Fruit fly (Drosophila melanogaster) whole organism, embryonic: ENCODE data around the gene bol.

Source experiments
- ATbp ChIP-seq: fragments of 200-800 bp; sonication (Bioruptor generic); optimal IDR thresholded peaks from 2 replicates; lab custom pipeline; 2017; ENCODE audit warnings: missing biosample characterization, mild to moderate bottlenecking, missing genetic modification characterization, missing genetic modification reagents
- Aef1 ChIP-seq: fragments of 200-800 bp; sonication (Bioruptor generic); IDR thresholded peaks from 3 replicates; pipeline ENCODE4 v1.3.6; 2022; ENCODE audit warnings: missing biosample characterization, missing genetic modification characterization
- C15 ChIP-seq: fragments of 200-800 bp; sonication (Bioruptor generic); IDR thresholded peaks from 3 replicates; pipeline ENCODE4 v1.3.6; 2022; ENCODE audit warnings: missing biosample characterization, missing genetic modification characterization
- CG10147 ChIP-seq: fragments of 200-800 bp; sonication (Bioruptor generic); optimal IDR thresholded peaks from 2 replicates; lab custom pipeline; 2019; ENCODE audit warnings: missing biosample characterization, mild to moderate bottlenecking, missing genetic modification characterization, moderate library complexity
- CG10274 ChIP-seq: fragments of 200-800 bp; sonication (Bioruptor generic); optimal IDR thresholded peaks from 3 replicates; lab custom pipeline; 2017; ENCODE audit warnings: missing biosample characterization, mild to moderate bottlenecking, missing genetic modification characterization
- CG1233 ChIP-seq: fragments of 200-800 bp; sonication (Bioruptor generic); optimal IDR thresholded peaks from 4 replicates; lab custom pipeline; 2018; ENCODE audit warnings: missing biosample characterization, mild to moderate bottlenecking, missing genetic modification characterization
- CG16779 ChIP-seq: fragments of 200-800 bp; sonication (Bioruptor generic); IDR thresholded peaks from 2 replicates; pipeline ENCODE4 v1.3.6; 2022; ENCODE audit warnings: missing biosample characterization, missing genetic modification characterization
- CG17802 ChIP-seq: fragments of 200-800 bp; sonication (Bioruptor generic); optimal IDR thresholded peaks from 2 replicates; lab custom pipeline; 2018; ENCODE audit warnings: missing biosample characterization, mild to moderate bottlenecking, missing genetic modification characterization, moderate library complexity
- CG17829 ChIP-seq: fragments of 200-800 bp; optimal IDR thresholded peaks from 2 replicates; lab custom pipeline; 2019; ENCODE audit warnings: missing biosample characterization, mild to moderate bottlenecking, missing genetic modification characterization, moderate library complexity
- CG2129 ChIP-seq: fragments of 200-800 bp; sonication (Bioruptor generic); IDR thresholded peaks from 2 replicates; pipeline ENCODE4 v1.3.6; 2022; ENCODE audit warnings: missing biosample characterization, missing genetic modification characterization; ENCODE audit not compliant: partially characterized antibody
- CG32772 ChIP-seq: fragments of 200-800 bp; sonication (Bioruptor generic); IDR thresholded peaks from 2 replicates; pipeline ENCODE4 v1.3.6; 2022; ENCODE audit warnings: missing biosample characterization, missing genetic modification characterization
- CG34376 ChIP-seq: fragments of 200-800 bp; sonication (Bioruptor generic); optimal IDR thresholded peaks from 2 replicates; lab custom pipeline; 2018; ENCODE audit warnings: missing biosample characterization, mild to moderate bottlenecking, missing genetic modification characterization
- CG3838 ChIP-seq: fragments of 200-800 bp; sonication (Bioruptor generic); optimal IDR thresholded peaks from 3 replicates; lab custom pipeline; 2016; ENCODE audit warnings: missing biosample characterization, missing genetic modification characterization
- CG42726 ChIP-seq: fragments of 200-800 bp; sonication (Bioruptor generic); IDR thresholded peaks from 2 replicates; pipeline ENCODE4 v1.3.6; 2022; ENCODE audit warnings: missing biosample characterization, missing genetic modification characterization; ENCODE audit not compliant: partially characterized antibody
- CG4707 ChIP-seq: fragments of 200-800 bp; sonication (Bioruptor generic); optimal IDR thresholded peaks from 2 replicates; lab custom pipeline; 2018; ENCODE audit warnings: missing biosample characterization, mild to moderate bottlenecking, missing genetic modification characterization, moderate library complexity
- CG6254 ChIP-seq: fragments of 200-800 bp; sonication (Bioruptor generic); optimal IDR thresholded peaks from 3 replicates; lab custom pipeline; 2017; ENCODE audit warnings: mild to moderate bottlenecking, missing biosample characterization, missing genetic modification reagents, missing genetic modification characterization
- CG6765 ChIP-seq: fragments of 200-800 bp; sonication (Bioruptor generic); optimal IDR thresholded peaks from 3 replicates; lab custom pipeline; 2017; ENCODE audit warnings: missing biosample characterization, mild to moderate bottlenecking, missing genetic modification characterization
- CG9215 ChIP-seq: fragments of 200-800 bp; sonication (Bioruptor generic); IDR thresholded peaks from 2 replicates; pipeline ENCODE4 v1.3.6; 2022; ENCODE audit warnings: missing biosample characterization, missing genetic modification characterization
- CkIIα-i1 ChIP-seq: fragments of 200-800 bp; sonication (Bioruptor generic); IDR thresholded peaks from 2 replicates; pipeline ENCODE4 v1.3.6; 2022; ENCODE audit warnings: missing biosample characterization, missing genetic modification characterization
- Hsf ChIP-seq: fragments of 200-800 bp; sonication (Bioruptor generic); optimal IDR thresholded peaks from 3 replicates; lab custom pipeline; 2016; ENCODE audit warnings: missing biosample characterization, missing genetic modification characterization
- Opbp ChIP-seq: fragments of 200-800 bp; sonication (Bioruptor generic); IDR thresholded peaks from 3 replicates; pipeline ENCODE4 v1.3.6; 2022; ENCODE audit warnings: missing biosample characterization, missing genetic modification characterization; ENCODE audit not compliant: partially characterized antibody
- PHDP ChIP-seq: fragments of 200-800 bp; sonication (Bioruptor generic); optimal IDR thresholded peaks from 3 replicates; lab custom pipeline; 2018; ENCODE audit warnings: missing biosample characterization, mild to moderate bottlenecking, missing genetic modification characterization, moderate library complexity
- Side ChIP-seq: fragments of 200-800 bp; sonication (Bioruptor generic); optimal IDR thresholded peaks from 2 replicates; lab custom pipeline; 2016; ENCODE audit warnings: missing biosample characterization, missing genetic modification characterization
- aop ChIP-seq: fragments of 200-800 bp; sonication (Bioruptor generic); IDR thresholded peaks from 2 replicates; pipeline ENCODE4 v1.3.6; 2022; ENCODE audit warnings: missing biosample characterization, missing genetic modification characterization
- btn ChIP-seq: fragments of 200-800 bp; sonication (Bioruptor generic); optimal IDR thresholded peaks from 2 replicates; lab custom pipeline; 2016; ENCODE audit warnings: missing biosample characterization, missing genetic modification characterization
- cad ChIP-seq: fragments of >200 bp; optimal IDR thresholded peaks from 2 replicates; lab custom pipeline; 2017; ENCODE audit warnings: missing biosample characterization, missing genetic modification characterization
- cato ChIP-seq: fragments of 200-800 bp; sonication (Bioruptor generic); optimal IDR thresholded peaks from 2 replicates; lab custom pipeline; 2016; ENCODE audit warnings: missing biosample characterization, missing genetic modification characterization, borderline replicate concordance
- corto ChIP-seq: fragments of 200-800 bp; sonication (Bioruptor generic); optimal IDR thresholded peaks from 2 replicates; lab custom pipeline; 2016; ENCODE audit warnings: missing biosample characterization, mild to moderate bottlenecking, missing genetic modification characterization, moderate library complexity
- cwo ChIP-seq: fragments of 200-800 bp; sonication (Bioruptor generic); optimal IDR thresholded peaks from 3 replicates; lab custom pipeline; 2017; ENCODE audit warnings: missing biosample characterization, missing genetic modification characterization, mild to moderate bottlenecking, moderate library complexity, missing genetic modification reagents
- ems ChIP-seq: fragments of 200-800 bp; sonication (Bioruptor generic); optimal IDR thresholded peaks from 3 replicates; lab custom pipeline; 2016; ENCODE audit warnings: missing biosample characterization, missing genetic modification characterization
- gcm ChIP-seq: fragments of 200-800 bp; sonication (Bioruptor generic); optimal IDR thresholded peaks from 2 replicates; lab custom pipeline; 2019; ENCODE audit warnings: missing biosample characterization, mild to moderate bottlenecking, missing genetic modification characterization, moderate library complexity
- gem ChIP-seq: fragments of 200-800 bp; sonication (Bioruptor generic); optimal IDR thresholded peaks from 2 replicates; lab custom pipeline; 2019; ENCODE audit warnings: missing biosample characterization, mild to moderate bottlenecking, missing genetic modification characterization, moderate library complexity
- hb ChIP-seq: fragments of 200-800 bp; sonication (Bioruptor generic); IDR thresholded peaks from 3 replicates; pipeline ENCODE4 v1.3.6; 2022; ENCODE audit warnings: missing biosample characterization, missing genetic modification characterization; ENCODE audit not compliant: partially characterized antibody
- klu ChIP-seq: fragments of 200-800 bp; sonication (Bioruptor generic); IDR thresholded peaks from 2 replicates; pipeline ENCODE4 v1.3.6; 2022; ENCODE audit warnings: missing biosample characterization, missing genetic modification characterization
- kni ChIP-seq: fragments of 200-800 bp; sonication (Bioruptor generic); optimal IDR thresholded peaks from 3 replicates; lab custom pipeline; 2017; ENCODE audit warnings: mild to moderate bottlenecking, missing biosample characterization, missing genetic modification reagents, missing genetic modification characterization
- lov ChIP-seq, 2 experiments: fragments of 200-800 bp in 1 of 2; fragments of >200 bp in 1 of 2; sonication (Bioruptor generic) in 1 of 2; IDR thresholded peaks in 1 of 2; optimal IDR thresholded peaks in 1 of 2; 2 replicates in 1 of 2; 3 replicates in 1 of 2; pipeline versions ENCODE4 v1.3.6 to Lab custom; 2017 to 2022; ENCODE audit warnings: missing biosample characterization in 1 of 2, missing genetic modification characterization in 1 of 2
- pfk ChIP-seq: fragments of 200-800 bp; sonication (Bioruptor generic); optimal IDR thresholded peaks from 2 replicates; lab custom pipeline; 2018; ENCODE audit warnings: missing biosample characterization, mild to moderate bottlenecking, missing genetic modification characterization, moderate library complexity
- pita ChIP-seq: fragments of 200-800 bp; sonication (Bioruptor generic); optimal IDR thresholded peaks from 2 replicates; lab custom pipeline; 2017; ENCODE audit warnings: missing biosample characterization, mild to moderate bottlenecking, missing genetic modification characterization
- pros ChIP-seq: fragments of 200-800 bp; sonication (Bioruptor generic); optimal IDR thresholded peaks from 3 replicates; lab custom pipeline; 2019; ENCODE audit warnings: missing biosample characterization, mild to moderate bottlenecking, missing genetic modification characterization, moderate library complexity
- sima ChIP-seq: fragments of 200-800 bp; sonication (Bioruptor generic); optimal IDR thresholded peaks from 2 replicates; lab custom pipeline; 2016; ENCODE audit warnings: missing biosample characterization, missing genetic modification characterization
- so ChIP-seq: fragments of 200-800 bp; sonication (Bioruptor generic); IDR thresholded peaks from 3 replicates; pipeline ENCODE4 v1.3.6; 2022; ENCODE audit warnings: missing biosample characterization, missing genetic modification characterization
- ssp ChIP-seq: fragments of 200-800 bp; sonication (Bioruptor generic); IDR thresholded peaks from 2 replicates; pipeline ENCODE4 v1.3.6; 2022; ENCODE audit warnings: missing biosample characterization, missing genetic modification characterization
- trem ChIP-seq: fragments of 200-800 bp; optimal IDR thresholded peaks from 3 replicates; lab custom pipeline; 2019; ENCODE audit warnings: missing biosample characterization, mild to moderate bottlenecking, missing genetic modification characterization, moderate library complexity
- twi ChIP-seq: fragments of 200-800 bp; optimal IDR thresholded peaks from 2 replicates; lab custom pipeline; 2019; ENCODE audit warnings: missing biosample characterization, mild to moderate bottlenecking, missing genetic modification characterization, moderate library complexity
- vnd ChIP-seq: fragments of 200-800 bp; sonication (Bioruptor generic); IDR thresholded peaks from 3 replicates; pipeline ENCODE4 v1.3.6; 2022; ENCODE audit warnings: missing biosample characterization, missing genetic modification characterization; ENCODE audit not compliant: partially characterized antibody
- yki ChIP-seq: fragments of >200 bp; optimal IDR thresholded peaks from 3 replicates; lab custom pipeline; 2018
- zen2 ChIP-seq: fragments of 200-800 bp; sonication (Bioruptor generic); IDR thresholded peaks from 3 replicates; pipeline ENCODE4 v1.3.6; 2022; ENCODE audit warnings: missing biosample characterization, missing genetic modification characterization; ENCODE audit not compliant: partially characterized antibody
- zfh1 ChIP-seq: fragments of 200-800 bp; sonication (Bioruptor generic); IDR thresholded peaks from 3 replicates; pipeline ENCODE4 v1.3.6; 2022; ENCODE audit warnings: missing biosample characterization, missing genetic modification characterization

Gene bol

dm6 chr3L:9057429-9058088 is 76.6 kb downstream of the bol start (continued):
- no peak for TF ChIP-seq lov (optimal IDR thresholded peaks at IDR 0.05; lab: Kevin White, UChicago)
- TF ChIP-seq lov (GFP tag; IDR thresholded peaks at IDR 0.05; lab: Robert Waterston, UW), result peak; percentile 53; the same call in 1 of the 3 replicates
- no peak for TF ChIP-seq btn (GFP tag; lab: Kevin White, UChicago)
- peak; percentile 86 for TF ChIP-seq zfh1
- TF ChIP-seq klu (GFP tag; lab: Robert Waterston, UW), result peak; percentile 84
- no peak for TF ChIP-seq vnd (GFP tag; lab: Robert Waterston, UW)
- no peak for TF ChIP-seq Opbp
- peak; percentile 91 for TF ChIP-seq ATbp (GFP tag; lab: Kevin White, UChicago)
- TF ChIP-seq cwo, result peak; percentile 90
- TF ChIP-seq CG9215 (GFP tag; lab: Robert Waterston, UW), result peak; percentile 89
- no peak for TF ChIP-seq zen2 (GFP tag; lab: Robert Waterston, UW)
- TF ChIP-seq yki, result no peak
- no peak for TF ChIP-seq CG2129 (GFP tag; lab: Robert Waterston, UW)
- peak; percentile 11 for TF ChIP-seq Side (GFP tag; lab: Kevin White, UChicago)
- peak; percentile 11 for TF ChIP-seq pros (GFP tag; lab: Kevin White, UChicago)
- TF ChIP-seq cad, result no peak
- TF ChIP-seq Hsf, result peak; percentile 77
- TF ChIP-seq CG4707 (GFP tag; lab: Kevin White, UChicago), result peak; percentile 75
- peak; percentile 61 for TF ChIP-seq CG17802
- TF ChIP-seq sima, result no peak
- peak; percentile 86 for TF ChIP-seq CG34376 (GFP tag; lab: Kevin White, UChicago)
- peak; percentile 65 for TF ChIP-seq ems (GFP tag; lab: Kevin White, UChicago)
- peak; percentile 96 for TF ChIP-seq corto (GFP tag; lab: Kevin White, UChicago)
- TF ChIP-seq ssp (GFP tag; lab: Robert Waterston, UW), result peak; percentile 82
- no peak for TF ChIP-seq CkIIα-i1
- no peak for TF ChIP-seq pita (GFP tag; lab: Kevin White, UChicago)
- peak; percentile 62 for TF ChIP-seq CG10274 (GFP tag; lab: Kevin White, UChicago)
- TF ChIP-seq CG10147 (GFP tag; lab: Kevin White, UChicago), result peak; percentile 94
- TF ChIP-seq so, result peak; percentile 87
- peak; percentile 2 for TF ChIP-seq pfk (GFP tag; lab: Kevin White, UChicago)
- TF ChIP-seq CG17829 (tag; lab: Kevin White, UChicago), result peak; percentile 93
- peak; percentile 69; the same call in 2 of the 3 replicates for TF ChIP-seq C15
- peak; percentile 85 for TF ChIP-seq twi (tag; lab: Kevin White, UChicago)
- TF ChIP-seq gcm, result peak; percentile 88
- TF ChIP-seq CG1233, result peak; percentile 87
- TF ChIP-seq CG3838 (GFP tag; lab: Kevin White, UChicago), result peak; percentile 52
- no peak for TF ChIP-seq CG42726 (GFP tag; lab: Robert Waterston, UW)
- TF ChIP-seq trem (tag; lab: Kevin White, UChicago), result peak; percentile 82
- peak; percentile 68 for TF ChIP-seq CG6254 (GFP tag; lab: Kevin White, UChicago)
- peak; percentile 94 for TF ChIP-seq PHDP (tag; lab: Kevin White, UChicago)
- TF ChIP-seq aop (GFP tag; lab: Robert Waterston, UW), result 0 out of 2 replicates have a peak, but pooled peaks have one; percentile 4
- peak; percentile 78 for TF ChIP-seq cato
- TF ChIP-seq CG6765, result peak; percentile 85
- peak; percentile 85 for TF ChIP-seq Aef1 (GFP tag; lab: Robert Waterston, UW)
- no peak for TF ChIP-seq hb (GFP tag; lab: Robert Waterston, UW)
- TF ChIP-seq CG16779 (GFP tag; lab: Robert Waterston, UW), result 0 out of 2 replicates have a peak, but pooled peaks have one; percentile 66
- TF ChIP-seq kni, result peak; percentile 23
- peak; percentile 90 for TF ChIP-seq CG32772 (GFP tag; lab: Robert Waterston, UW)
- peak; percentile 95 for TF ChIP-seq gem (tag; lab: Kevin White, UChicago)
